Worm (Caenorhabditis elegans) whole organism, late embryonic: Measurements from ENCODE around the gene knl-1.

Experiments
- F13H6.1 ChIP-seq: sonication (generic microtip); optimal IDR thresholded peaks from 2 replicates; lab custom pipeline; 2016; ENCODE audit warnings: missing genetic modification characterization, missing compliant biosample characterization
- ceh-45 ChIP-seq: fragments of 200-800 bp; sonication (Bioruptor generic); IDR thresholded peaks from 2 replicates; pipeline ENCODE4 v1.3.6; 2022; ENCODE audit warnings: missing genetic modification reagents, missing genetic modification characterization, missing compliant biosample characterization
- fkh-6 ChIP-seq: sonication (generic microtip); optimal IDR thresholded peaks from 2 replicates; lab custom pipeline; 2016; ENCODE audit warnings: missing genetic modification characterization, missing compliant biosample characterization
- nfya-1 ChIP-seq: sonication (generic microtip); optimal IDR thresholded peaks from 2 replicates; lab custom pipeline; 2017; ENCODE audit warnings: missing genetic modification characterization, mild to moderate bottlenecking, missing compliant biosample characterization, antibody characterized with exemption, moderate library complexity
- pag-3 ChIP-seq: sonication (generic microtip); optimal IDR thresholded peaks from 2 replicates; lab custom pipeline; 2016; ENCODE audit warnings: missing compliant biosample characterization, missing genetic modification characterization, borderline replicate concordance
- pqm-1 ChIP-seq: sonication (generic microtip); optimal IDR thresholded peaks from 2 replicates; lab custom pipeline; 2016; ENCODE audit warnings: missing genetic modification characterization, missing compliant biosample characterization
- rnt-1 ChIP-seq: sonication (generic microtip); optimal IDR thresholded peaks from 2 replicates; lab custom pipeline; 2016; ENCODE audit warnings: missing genetic modification characterization, missing compliant biosample characterization
- sdc-2 ChIP-seq: sonication (generic microtip); optimal IDR thresholded peaks from 2 replicates; lab custom pipeline; 2016; ENCODE audit warnings: missing genotype, missing genetic modification characterization, missing compliant biosample characterization
- unc-55 ChIP-seq: sonication (generic microtip); optimal IDR thresholded peaks from 2 replicates; lab custom pipeline; 2017; ENCODE audit warnings: missing biosample characterization, missing genetic modification reagents, missing genetic modification characterization

DNA sequence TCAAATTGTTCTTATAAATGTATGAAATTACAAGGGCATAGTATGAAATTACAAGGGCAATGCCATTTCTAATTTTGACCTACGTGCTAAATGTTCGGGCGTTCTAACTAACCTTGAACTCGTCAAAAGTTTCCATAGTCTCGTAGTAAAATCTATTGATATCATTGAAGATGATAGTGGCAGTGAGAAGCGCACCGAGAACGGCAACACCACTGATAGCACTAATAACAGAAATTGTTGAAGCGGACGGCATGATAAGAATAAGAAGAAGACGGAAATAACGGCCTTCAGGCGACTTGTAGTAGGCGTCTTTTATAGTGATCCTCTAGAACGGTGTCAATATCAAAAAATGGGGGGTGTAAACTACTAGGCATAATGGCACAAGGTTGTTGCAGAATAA lies 12.9 kb downstream of the knl-1 start, which contains the start of gene col-91:
- TF ChIP-seq fkh-6 (tag; lab: Kevin White, UChicago): no peak
- no peak for TF ChIP-seq pqm-1
- TF ChIP-seq pag-3: no peak
- no peak for TF ChIP-seq sdc-2
- TF ChIP-seq F13H6.1 (tag; lab: Kevin White, UChicago): no peak
- no peak for TF ChIP-seq unc-55 (GFP tag; lab: Kevin White, UChicago)
- TF ChIP-seq rnt-1 (tag; lab: Kevin White, UChicago): no peak
- no peak for TF ChIP-seq ceh-45 (GFP tag; lab: Robert Waterston, UW)
- TF ChIP-seq nfya-1: no peak
